Worm (Caenorhabditis elegans) whole organism, L2 larva: ENCODE data around the gene hpo-36.

ENCODE experiments used
- C34F6.9 ChIP-seq: fragments of 150-350 bp; optimal IDR thresholded peaks from 2 replicates; lab custom pipeline; 2014; ENCODE audit warnings: missing biosample characterization, missing genetic modification characterization
- R02D3.7 ChIP-seq: fragments of 150-350 bp; optimal IDR thresholded peaks from 2 replicates; lab custom pipeline; 2014; ENCODE audit warnings: missing biosample characterization, missing genetic modification characterization
- Y55F3AM.14 ChIP-seq: fragments of 200-800 bp; sonication (Bioruptor generic); optimal IDR thresholded peaks from 2 replicates; lab custom pipeline; 2018; ENCODE audit warnings: mild to moderate bottlenecking, missing genetic modification characterization, missing compliant biosample characterization
- alr-1 ChIP-seq: fragments of 150-350 bp; optimal IDR thresholded peaks from 2 replicates; lab custom pipeline; 2014; ENCODE audit warnings: missing biosample characterization, missing genetic modification characterization
- aly-2 ChIP-seq: fragments of 150-350 bp; optimal IDR thresholded peaks from 2 replicates; lab custom pipeline; 2014; ENCODE audit warnings: missing biosample characterization, missing genetic modification characterization
- ama-1 ChIP-seq: fragments of 150-350 bp; optimal IDR thresholded peaks from 2 replicates; lab custom pipeline; 2018; ENCODE audit warnings: inconsistent platforms
- blmp-1 ChIP-seq: sonication (generic microtip); optimal IDR thresholded peaks from 2 replicates; lab custom pipeline; 2017; ENCODE audit warnings: missing genetic modification characterization, mild to moderate bottlenecking, missing compliant biosample characterization, antibody characterized with exemption, moderate library complexity; ENCODE audit not compliant: insufficient read depth
- ceh-82 ChIP-seq: fragments of 150-350 bp; optimal IDR thresholded peaks from 2 replicates; lab custom pipeline; 2014; ENCODE audit warnings: missing biosample characterization, missing genetic modification characterization
- crh-2 ChIP-seq: sonication (generic microtip); optimal IDR thresholded peaks from 2 replicates; lab custom pipeline; 2017; ENCODE audit warnings: missing biosample characterization, missing genetic modification characterization
- egl-27 ChIP-seq: sonication (generic microtip); optimal IDR thresholded peaks from 3 replicates; lab custom pipeline; 2017; ENCODE audit warnings: missing biosample characterization, missing genetic modification reagents, missing genetic modification characterization
- elt-1 ChIP-seq: fragments of 150-350 bp; optimal IDR thresholded peaks from 2 replicates; lab custom pipeline; 2014; ENCODE audit warnings: missing biosample characterization, missing genetic modification characterization
- elt-3 ChIP-seq: sonication (generic microtip); optimal IDR thresholded peaks from 2 replicates; lab custom pipeline; 2017; ENCODE audit warnings: missing biosample characterization, missing genetic modification characterization
- fos-1 ChIP-seq: fragments of 150-350 bp; optimal IDR thresholded peaks from 2 replicates; lab custom pipeline; 2014; ENCODE audit warnings: missing biosample characterization, missing genetic modification characterization
- gmeb-1 ChIP-seq: fragments of 150-350 bp; optimal IDR thresholded peaks from 2 replicates; lab custom pipeline; 2014; ENCODE audit warnings: missing biosample characterization, missing genetic modification characterization
- lin-11 ChIP-seq: fragments of 150-350 bp; sonication (generic microtip); optimal IDR thresholded peaks from 2 replicates; lab custom pipeline; 2014; ENCODE audit warnings: missing biosample characterization, missing genetic modification characterization, inconsistent platforms, mixed read lengths
- lin-13 ChIP-seq: fragments of 150-350 bp; optimal IDR thresholded peaks from 2 replicates; lab custom pipeline; 2014; ENCODE audit warnings: missing biosample characterization, missing genetic modification reagents, missing genetic modification characterization
- lin-39 ChIP-seq: fragments of 150-350 bp; optimal IDR thresholded peaks from 2 replicates; lab custom pipeline; 2014; ENCODE audit warnings: missing biosample characterization, missing genetic modification reagents, missing genetic modification characterization
- lsy-2 ChIP-seq, 2 experiments: fragments of 150-350 bp in 1 of 2; sonication (generic microtip) in 1 of 2; optimal IDR thresholded peaks; 2 replicates each; lab custom pipeline; 2014 to 2017; ENCODE audit warnings: missing biosample characterization in 2 of 2, missing genetic modification characterization in 2 of 2
- mab-5 ChIP-seq: fragments of 150-350 bp; optimal IDR thresholded peaks from 2 replicates; lab custom pipeline; 2014; ENCODE audit warnings: missing biosample characterization, missing genetic modification characterization
- mbf-1 ChIP-seq: sonication (generic microtip); optimal IDR thresholded peaks from 2 replicates; lab custom pipeline; 2017; ENCODE audit warnings: missing biosample characterization, missing genetic modification characterization
- mdl-1 ChIP-seq, 2 experiments: fragments of 150-350 bp in 1 of 2; sonication (generic microtip) in 1 of 2; optimal IDR thresholded peaks; 2 replicates each; lab custom pipeline; 2017; ENCODE audit warnings: missing biosample characterization in 2 of 2, missing genetic modification characterization in 2 of 2
- nhr-10 ChIP-seq: sonication (generic microtip); optimal IDR thresholded peaks from 2 replicates; lab custom pipeline; 2017; ENCODE audit warnings: missing biosample characterization, missing genetic modification characterization
- nhr-11 ChIP-seq: fragments of 150-350 bp; optimal IDR thresholded peaks from 2 replicates; lab custom pipeline; 2014; ENCODE audit warnings: missing biosample characterization, missing genetic modification characterization
- nhr-12 ChIP-seq: fragments of 150-350 bp; optimal IDR thresholded peaks from 2 replicates; lab custom pipeline; 2014; ENCODE audit warnings: missing biosample characterization, missing genetic modification characterization
- nhr-21 ChIP-seq: fragments of 150-350 bp; optimal IDR thresholded peaks from 2 replicates; lab custom pipeline; 2014; ENCODE audit warnings: missing biosample characterization, missing genetic modification characterization
- nhr-25 ChIP-seq: fragments of 150-350 bp; sonication (generic microtip); optimal IDR thresholded peaks from 3 replicates; lab custom pipeline; 2014; ENCODE audit warnings: missing biosample characterization, missing genetic modification characterization
- nhr-6 ChIP-seq: fragments of 150-350 bp; optimal IDR thresholded peaks from 2 replicates; lab custom pipeline; 2014; ENCODE audit warnings: missing biosample characterization, missing genetic modification characterization
- nhr-77 ChIP-seq: fragments of 150-350 bp; optimal IDR thresholded peaks from 2 replicates; lab custom pipeline; 2014; ENCODE audit warnings: missing biosample characterization, missing genetic modification characterization
- peb-1 ChIP-seq: fragments of 150-350 bp; optimal IDR thresholded peaks from 2 replicates; lab custom pipeline; 2014; ENCODE audit warnings: missing biosample characterization, missing genetic modification characterization
- sem-4 ChIP-seq: fragments of 150-350 bp; optimal IDR thresholded peaks from 2 replicates; lab custom pipeline; 2014; ENCODE audit warnings: missing biosample characterization, missing genetic modification reagents, missing genetic modification characterization
- skn-1 ChIP-seq: sonication (generic microtip); optimal IDR thresholded peaks from 2 replicates; lab custom pipeline; 2017; ENCODE audit warnings: missing biosample characterization, missing genetic modification characterization
- sma-9 ChIP-seq, 2 experiments: fragments of 150-350 bp in 1 of 2; sonication (generic microtip) in 1 of 2; optimal IDR thresholded peaks; 2 replicates each; lab custom pipeline; 2014 to 2016; ENCODE audit warnings: missing genetic modification characterization in 2 of 2, mild to moderate bottlenecking in 1 of 2, missing biosample characterization in 1 of 2, missing compliant biosample characterization in 1 of 2, missing genetic modification reagents in 1 of 2, moderate library complexity in 1 of 2
- snpc-4 ChIP-seq: fragments of 150-350 bp; optimal IDR thresholded peaks from 2 replicates; lab custom pipeline; 2014; ENCODE audit warnings: missing biosample characterization, missing genetic modification characterization
- unc-39 ChIP-seq: fragments of 150-350 bp; optimal IDR thresholded peaks from 2 replicates; lab custom pipeline; 2014; ENCODE audit warnings: missing biosample characterization, missing genetic modification characterization
- unc-55 ChIP-seq: fragments of 150-350 bp; sonication (generic microtip); optimal IDR thresholded peaks from 3 replicates; lab custom pipeline; 2014; ENCODE audit warnings: missing biosample characterization, missing genetic modification reagents, missing genetic modification characterization
- unc-62 ChIP-seq: fragments of 150-350 bp; optimal IDR thresholded peaks from 2 replicates; lab custom pipeline; 2014; ENCODE audit warnings: missing biosample characterization, missing genetic modification reagents, missing genetic modification characterization
- zag-1 ChIP-seq: fragments of 150-350 bp; optimal IDR thresholded peaks from 2 replicates; lab custom pipeline; 2014; ENCODE audit warnings: missing biosample characterization, missing genetic modification characterization
- ztf-1 ChIP-seq: fragments of 200-800 bp; sonication (Bioruptor generic); conservative IDR thresholded peaks from 2 replicates; pipeline ENCODE4 v1.3.6; 2022; ENCODE audit warnings: missing genetic modification characterization, missing compliant biosample characterization
- ztf-4 ChIP-seq: fragments of 150-350 bp; optimal IDR thresholded peaks from 2 replicates; lab custom pipeline; 2014; ENCODE audit warnings: missing biosample characterization, missing genetic modification characterization

Gene hpo-36

DNA sequence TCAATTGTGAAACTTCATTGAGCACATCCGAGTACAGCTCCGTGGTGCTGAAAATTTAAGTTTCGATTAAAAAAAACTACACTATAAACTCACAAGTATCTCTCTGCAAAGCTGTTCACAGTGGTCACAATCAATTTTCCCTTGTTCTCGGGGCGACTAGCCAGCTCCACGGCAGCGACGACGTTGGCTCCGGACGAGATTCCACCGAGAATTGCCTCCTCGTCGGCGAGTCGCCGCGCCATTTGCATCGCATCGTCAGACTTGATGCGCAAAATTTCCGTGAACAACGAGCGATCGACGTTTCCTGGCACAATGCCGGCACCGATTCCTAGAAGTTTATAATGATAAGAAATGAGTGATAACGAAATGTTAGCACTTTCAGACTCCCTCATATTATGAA, 35.5 kb upstream of the hpo-36 start:
- no peak for TF ChIP-seq ama-1 (lab: Kevin White, UChicago)
- TF ChIP-seq ceh-82 (tag; lab: Kevin White, UChicago) = no peak
- TF ChIP-seq C34F6.9 (tag; lab: Kevin White, UChicago) = no peak
- TF ChIP-seq mab-5 (tag; lab: Kevin White, UChicago) = no peak
- TF ChIP-seq sem-4 = no peak

DNA sequence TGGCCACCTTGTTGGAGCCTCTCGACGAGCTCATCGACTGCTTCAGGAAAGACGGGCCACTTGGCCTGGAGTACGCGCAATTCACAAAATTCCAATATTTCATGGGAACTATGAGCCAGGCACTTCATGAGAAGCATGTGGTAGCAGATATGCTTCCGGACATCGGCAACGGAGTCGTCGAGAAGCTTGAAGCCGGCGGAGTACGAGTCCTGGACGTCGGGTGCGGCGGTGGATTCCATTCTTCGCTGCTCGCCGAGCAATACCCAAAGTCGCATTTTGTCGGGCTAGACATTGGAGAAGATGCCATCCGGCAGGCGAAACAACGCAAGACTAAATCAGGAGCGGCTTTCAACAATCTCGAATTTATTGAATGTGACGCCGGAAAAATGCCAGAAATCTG, 34.4 kb upstream of the hpo-36 start:
- TF ChIP-seq lin-39 (tag; lab: Kevin White, UChicago) = no peak
- TF ChIP-seq alr-1 (tag; lab: Kevin White, UChicago) = no peak
- TF ChIP-seq skn-1 (tag; lab: Kevin White, UChicago) = no peak
- no peak for TF ChIP-seq elt-3 (tag; lab: Kevin White, UChicago)
- no peak for TF ChIP-seq mdl-1 (tag; optimal IDR thresholded peaks at IDR 0.05; lab: Kevin White, UChicago)
- no peak for TF ChIP-seq nhr-77 (tag; lab: Kevin White, UChicago)

- TF ChIP-seq nhr-77 (tag; lab: Kevin White, UChicago) = no peak
- no peak for TF ChIP-seq nhr-10 (tag; lab: Kevin White, UChicago)
- no peak for TF ChIP-seq unc-62 (GFP tag; lab: Kevin White, UChicago)
- no peak for TF ChIP-seq fos-1 (tag; lab: Kevin White, UChicago)
- no peak for TF ChIP-seq alr-1 (tag; lab: Kevin White, UChicago)
- TF ChIP-seq nhr-21 = peak; percentile 4
- no peak for TF ChIP-seq sem-4
- TF ChIP-seq sma-9 (GFP tag; optimal IDR thresholded peaks at IDR 0.05; lab: Kevin White, UChicago) = peak; percentile 18
- TF ChIP-seq sma-9 (tag; optimal IDR thresholded peaks at IDR 0.05; lab: Kevin White, UChicago) = no peak
- TF ChIP-seq nhr-25 = peak; percentile 12
- no peak for TF ChIP-seq mbf-1 (tag; lab: Kevin White, UChicago)
- TF ChIP-seq blmp-1 (tag; lab: Kevin White, UChicago) = no peak
- TF ChIP-seq lin-11 (tag; lab: Kevin White, UChicago) = no peak
- no peak for TF ChIP-seq lin-39 (tag; lab: Kevin White, UChicago)
- TF ChIP-seq nhr-11 (tag; lab: Kevin White, UChicago) = no peak
- TF ChIP-seq R02D3.7 (tag; lab: Kevin White, UChicago) = no peak
- peak; percentile 29 for TF ChIP-seq crh-2 (tag; lab: Kevin White, UChicago)
- no peak for TF ChIP-seq elt-3 (tag; lab: Kevin White, UChicago)
- TF ChIP-seq gmeb-1 = peak; percentile 12
- no peak for TF ChIP-seq nhr-6 (tag; lab: Kevin White, UChicago)
- no peak for TF ChIP-seq peb-1 (tag; lab: Kevin White, UChicago)
- TF ChIP-seq skn-1 (tag; lab: Kevin White, UChicago) = no peak
- TF ChIP-seq ztf-1 (GFP tag; lab: Robert Waterston, UW) = no peak
- no peak for TF ChIP-seq mab-5 (tag; lab: Kevin White, UChicago)
- TF ChIP-seq unc-55 (GFP tag; lab: Kevin White, UChicago) = no peak
- TF ChIP-seq mdl-1 (tag; optimal IDR thresholded peaks at IDR 0.05; lab: Kevin White, UChicago) = no peak
- TF ChIP-seq lsy-2 (tag; optimal IDR thresholded peaks at IDR 0.05; lab: Kevin White, UChicago) = no peak
- no peak for TF ChIP-seq lin-13 (GFP tag; lab: Kevin White, UChicago)
- no peak for TF ChIP-seq Y55F3AM.14 (GFP tag; lab: Kevin White, UChicago)
- no peak for TF ChIP-seq zag-1
- no peak for TF ChIP-seq nhr-12 (tag; lab: Kevin White, UChicago)
- no peak for TF ChIP-seq ama-1 (lab: Kevin White, UChicago)
- TF ChIP-seq unc-39 (tag; lab: Kevin White, UChicago) = no peak
Observed at ce11 chrV:3771437-3772256, 32.4 kb upstream of the hpo-36 start, which contains the start of the genes R08E5.1 and rips-1. TSS of gene R08E5.1 (minus strand) at chrV:3771518. TSS of gene rips-1 (plus strand) at chrV:3772021.

DNA sequence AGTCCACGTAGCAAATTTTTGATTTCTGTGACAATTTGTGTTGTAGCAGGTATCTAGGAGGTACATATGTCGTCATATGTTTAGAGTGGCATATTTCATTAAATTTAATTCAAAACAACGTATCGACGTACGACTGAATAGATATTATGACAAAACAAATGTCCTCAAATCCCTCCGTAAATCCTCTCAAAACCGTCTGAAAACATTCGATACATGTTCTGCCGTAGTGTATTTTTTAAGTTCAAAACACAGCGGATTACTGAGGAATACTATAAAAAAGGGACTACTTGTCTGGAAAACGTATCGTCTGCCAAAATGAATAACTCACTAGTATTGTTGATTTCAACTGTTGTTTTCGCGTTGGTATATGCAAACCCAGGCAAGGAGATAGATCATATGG, 29.1 kb upstream of the hpo-36 start, which contains the start of gene R08E5.4:
Gene R08E5.4, plus strand, starts transcription at position 301 of the 400 bp plus-strand sequence.
- TF ChIP-seq nhr-12 (tag; lab: Kevin White, UChicago) (no peak), egl-27 (tag; lab: Kevin White, UChicago) (no peak), ztf-4 (tag; lab: Kevin White, UChicago) (no peak), ceh-82 (tag; lab: Kevin White, UChicago) (no peak), lin-39 (tag; lab: Kevin White, UChicago) (no peak), aly-2 (tag; lab: Kevin White, UChicago) (no peak), ama-1 (lab: Kevin White, UChicago) (no peak), nhr-10 (tag; lab: Kevin White, UChicago) (no peak), mab-5 (tag; lab: Kevin White, UChicago) (no peak), elt-1 (tag; lab: Kevin White, UChicago) (no peak), unc-39 (tag; lab: Kevin White, UChicago) (no peak), nhr-21 (no peak), lsy-2 (tag; optimal IDR thresholded peaks at IDR 0.05; lab: Kevin White, UChicago) (no peak), crh-2 (tag; lab: Kevin White, UChicago) (no peak), ztf-1 (GFP tag; lab: Robert Waterston, UW) (no peak), nhr-11 (tag; lab: Kevin White, UChicago) (no peak), nhr-77 (tag; lab: Kevin White, UChicago) (no peak), snpc-4 (no peak), mdl-1 (tag; optimal IDR thresholded peaks at IDR 0.05; lab: Kevin White, UChicago) (no peak)
